Worm (Caenorhabditis elegans): Measurements from ENCODE around the gene W08G11.3.

DNA sequence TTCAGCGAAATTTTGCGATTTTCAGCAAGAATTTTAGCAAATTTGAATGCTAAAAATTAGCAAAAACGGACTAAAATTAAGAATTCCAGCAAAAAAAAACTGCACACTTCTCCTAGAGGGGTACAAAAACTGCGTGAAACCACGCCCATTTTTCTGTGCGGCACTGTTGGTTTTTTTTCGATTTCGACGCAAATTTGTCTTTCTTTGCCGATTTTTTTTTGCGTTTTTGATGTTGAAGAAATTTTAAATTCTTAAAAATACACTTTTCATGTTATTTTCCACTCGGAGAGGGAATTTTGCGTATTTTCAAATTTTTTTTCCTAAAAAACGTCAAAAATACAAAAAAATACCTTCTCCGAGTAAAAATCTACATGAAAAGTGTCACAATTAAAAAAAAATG is 36.5 kb downstream of the W08G11.3 start, which contains the start of gene syp-1:
- TF ChIP-seq unc-39 (tag; optimal IDR thresholded peaks at IDR 0.05) (no peak), aly-2 (tag; optimal IDR thresholded peaks at IDR 0.05) (no peak)

All from whole organism, L3 larva.